Worm (Caenorhabditis elegans) whole organism, L4 larva: Measurements from ENCODE around the gene mrck-1.

Source experiments
- nhr-237 ChIP-seq: sonication (generic microtip); optimal IDR thresholded peaks from 2 replicates; lab custom pipeline; 2017; ENCODE audit warnings: missing biosample characterization, missing genetic modification characterization
- nhr-28 ChIP-seq: fragments of 150-350 bp; optimal IDR thresholded peaks from 2 replicates; lab custom pipeline; 2014; ENCODE audit warnings: missing biosample characterization, missing genetic modification characterization
- nhr-42 ChIP-seq: fragments of 200-800 bp; sonication (Bioruptor generic); IDR thresholded peaks from 2 replicates; pipeline ENCODE4 v1.3.6; 2022; ENCODE audit warnings: missing genetic modification characterization, missing compliant biosample characterization
- nhr-76 ChIP-seq: fragments of 150-350 bp; optimal IDR thresholded peaks from 2 replicates; lab custom pipeline; 2014; ENCODE audit warnings: missing biosample characterization, missing genetic modification characterization
- ztf-11 ChIP-seq: fragments of 150-350 bp; optimal IDR thresholded peaks from 2 replicates; lab custom pipeline; 2014; ENCODE audit warnings: missing biosample characterization, missing genetic modification characterization

- TF ChIP-seq nhr-237 (no peak), nhr-76 (tag; lab: Kevin White, UChicago) (no peak), ztf-11 (tag; lab: Kevin White, UChicago) (no peak), nhr-28 (tag; lab: Kevin White, UChicago) (peak; percentile 48), nhr-42 (GFP tag; lab: Robert Waterston, UW) (no peak)
These were observed 25.3 kb upstream of the mrck-1 start, which contains the start of gene K12B6.9 for ce11 chrV:6292401-6292800.
